Fruit fly (Drosophila melanogaster): ENCODE data around the gene CG6195.

DNA sequence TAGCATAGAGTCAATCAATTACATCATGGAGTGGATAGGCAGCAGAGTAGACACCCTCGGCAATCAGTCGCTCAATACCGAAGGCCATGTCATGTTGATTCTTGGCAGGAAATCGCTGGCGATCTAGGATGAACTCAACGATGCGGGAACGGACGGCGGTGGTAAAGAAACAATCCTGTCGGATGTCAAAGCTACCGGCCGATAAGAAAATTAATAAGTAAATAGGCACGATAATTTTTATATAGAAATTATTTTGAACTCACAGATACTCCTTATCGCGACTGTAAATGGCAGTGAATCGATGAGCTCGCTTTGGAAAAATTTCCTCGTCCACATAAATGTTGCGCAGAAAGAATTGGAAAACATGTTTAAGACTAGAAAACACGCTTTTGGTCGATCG, 10.2 kb downstream of the CG6195 start:
- TF ChIP-seq CG8478 (optimal IDR thresholded peaks at IDR 0.05) (no peak), CTCF (optimal IDR thresholded peaks at IDR 0.05) (no peak)

All from S2 (cell line).